Worm (Caenorhabditis elegans): Measurements from ENCODE around the gene T09F3.4.

ce11 chrII:10350487-10350886, 45.0 kb upstream of the T09F3.4 start, which contains the start of gene C07E3.9:
- TF ChIP-seq ama-1 (optimal IDR thresholded peaks at IDR 0.05), result no peak
- no peak for TF ChIP-seq hmg-4 (GFP tag; optimal IDR thresholded peaks at IDR 0.05)
- no peak for TF ChIP-seq sea-1 (GFP tag; conservative IDR thresholded peaks at IDR 0.05)

Measured in whole organism, early embryonic.